Worm (Caenorhabditis elegans) whole organism, L4 larva: ENCODE measurements around the gene R10D12.8.

Source experiments
- F10B5.3 ChIP-seq: sonication (generic microtip); optimal IDR thresholded peaks from 2 replicates; lab custom pipeline; 2016; ENCODE audit warnings: mild to moderate bottlenecking, missing genetic modification characterization, missing compliant biosample characterization
- daf-16 ChIP-seq, 3 experiments: sonication (generic microtip); optimal IDR thresholded peaks; 2 replicates each; lab custom pipeline; 2016 to 2017; ENCODE audit warnings: missing genetic modification characterization in 3 of 3, missing genetic modification reagents in 3 of 3, mild to moderate bottlenecking in 2 of 3, missing compliant biosample characterization in 2 of 3, missing biosample characterization in 1 of 3, moderate library complexity in 1 of 3
- hlh-30 ChIP-seq: sonication (generic microtip); optimal IDR thresholded peaks from 2 replicates; lab custom pipeline; 2017; ENCODE audit warnings: antibody characterized with exemption, mild to moderate bottlenecking, missing genetic modification characterization, missing compliant biosample characterization; ENCODE audit not compliant: insufficient read depth
- lin-15B ChIP-seq: fragments of 150-350 bp; sonication (generic microtip); optimal IDR thresholded peaks from 3 replicates; lab custom pipeline; 2014; ENCODE audit warnings: missing biosample characterization, missing genetic modification characterization
- lin-39 ChIP-seq: fragments of 150-350 bp; optimal IDR thresholded peaks from 2 replicates; lab custom pipeline; 2014; ENCODE audit warnings: missing biosample characterization, missing genetic modification reagents, missing genetic modification characterization
- php-3 ChIP-seq: fragments of 200-800 bp; sonication (Bioruptor generic); IDR thresholded peaks from 2 replicates; pipeline ENCODE4 v1.3.6; 2022; ENCODE audit warnings: missing genetic modification reagents, missing genetic modification characterization, missing compliant biosample characterization
- snpc-4 ChIP-seq: fragments of 150-350 bp; optimal IDR thresholded peaks from 2 replicates; lab custom pipeline; 2014; ENCODE audit warnings: missing biosample characterization, missing genetic modification characterization

- TF ChIP-seq php-3 (GFP tag; lab: Robert Waterston, UW) (no peak), lin-39 (tag; lab: Kevin White, UChicago) (no peak), daf-16 (GFP tag; optimal IDR thresholded peaks at IDR 0.05; lab: Kevin White, UChicago) (no peak), daf-16 (tag; optimal IDR thresholded peaks at IDR 0.05; lab: Kevin White, UChicago) (no peak), lin-15B (tag; lab: Kevin White, UChicago) (no peak), snpc-4 (tag; lab: Kevin White, UChicago) (no peak), hlh-30 (tag; lab: Kevin White, UChicago) (no peak), F10B5.3 (no peak)
Measured at ce11 chrV:13984828-13985227, 31.7 kb upstream of the R10D12.8 start, which contains the start of gene end-1.
